Worm (Caenorhabditis elegans) whole organism, early embryonic: Measurements from ENCODE around the gene Y77E11A.8.

Experiments used
- B0310.2 ChIP-seq: sonication (generic microtip); optimal IDR thresholded peaks from 2 replicates; lab custom pipeline; 2016; ENCODE audit warnings: mild to moderate bottlenecking, missing genetic modification characterization, missing compliant biosample characterization
- F13C5.2 ChIP-seq: sonication (generic microtip); optimal IDR thresholded peaks from 2 replicates; lab custom pipeline; 2017; ENCODE audit warnings: mild to moderate bottlenecking, missing genetic modification characterization, inconsistent platforms, missing compliant biosample characterization
- aly-1 ChIP-seq: sonication (generic microtip); optimal IDR thresholded peaks from 2 replicates; lab custom pipeline; 2016; ENCODE audit warnings: missing genetic modification characterization, missing compliant biosample characterization
- ama-1 ChIP-seq: fragments of 150-350 bp; optimal IDR thresholded peaks from 2 replicates; lab custom pipeline; 2014
- ceh-13 ChIP-seq: fragments of 200-800 bp; sonication (Bioruptor generic); optimal IDR thresholded peaks from 2 replicates; lab custom pipeline; 2018; ENCODE audit warnings: mild to moderate bottlenecking, missing genetic modification characterization, missing compliant biosample characterization
- ceh-36 ChIP-seq: sonication (generic microtip); optimal IDR thresholded peaks from 2 replicates; lab custom pipeline; 2016; ENCODE audit warnings: missing genetic modification characterization, inconsistent platforms, missing compliant biosample characterization
- ets-7 ChIP-seq: sonication (generic microtip); optimal IDR thresholded peaks from 2 replicates; lab custom pipeline; 2016; ENCODE audit warnings: missing genotype, missing genetic modification characterization, missing compliant biosample characterization
- flt-1 ChIP-seq: fragments of 200-800 bp; sonication (Bioruptor generic); IDR thresholded peaks from 2 replicates; pipeline ENCODE4 v1.3.6; 2022; ENCODE audit warnings: missing genetic modification characterization, missing compliant biosample characterization
- hmbx-1 ChIP-seq: sonication (generic microtip); optimal IDR thresholded peaks from 2 replicates; lab custom pipeline; 2016; ENCODE audit warnings: mild to moderate bottlenecking, missing genetic modification characterization, missing compliant biosample characterization
- hmg-4 ChIP-seq: fragments of 200-800 bp; sonication (Bioruptor generic); optimal IDR thresholded peaks from 2 replicates; lab custom pipeline; 2018; ENCODE audit warnings: mild to moderate bottlenecking, missing genetic modification characterization, missing compliant biosample characterization
- hnd-1 ChIP-seq: sonication (generic microtip); optimal IDR thresholded peaks from 2 replicates; lab custom pipeline; 2016; ENCODE audit warnings: missing genetic modification characterization, missing compliant biosample characterization
- pes-1 ChIP-seq: fragments of 200-800 bp; sonication (Bioruptor generic); IDR thresholded peaks from 2 replicates; pipeline ENCODE4 v1.3.6; 2022; ENCODE audit warnings: missing genetic modification reagents, missing genetic modification characterization, missing compliant biosample characterization
- scrt-1 ChIP-seq: fragments of 200-800 bp; sonication (Bioruptor generic); IDR thresholded peaks from 2 replicates; pipeline ENCODE4 v1.3.6; 2022; ENCODE audit warnings: missing genetic modification characterization, missing compliant biosample characterization
- sea-1 ChIP-seq: fragments of 200-800 bp; sonication (Bioruptor generic); conservative IDR thresholded peaks from 2 replicates; pipeline ENCODE4 v1.3.6; 2022; ENCODE audit warnings: missing genetic modification characterization, missing compliant biosample characterization
- tbx-11 ChIP-seq: fragments of 200-800 bp; sonication (Bioruptor generic); IDR thresholded peaks from 2 replicates; pipeline ENCODE4 v1.3.6; 2022; ENCODE audit warnings: missing genetic modification characterization, missing compliant biosample characterization
- tbx-37 ChIP-seq: fragments of 200-800 bp; sonication (Bioruptor generic); conservative IDR thresholded peaks from 2 replicates; pipeline ENCODE4 v1.3.6; 2022; ENCODE audit warnings: missing genetic modification reagents, missing genetic modification characterization, missing compliant biosample characterization
- tra-4 ChIP-seq: sonication (generic microtip); optimal IDR thresholded peaks from 2 replicates; lab custom pipeline; 2017; ENCODE audit warnings: missing genetic modification characterization, missing compliant biosample characterization

Y77E11A.8 gene

ce11 chrIV:1380350-1380749 lies 44.5 kb downstream of the Y77E11A.8 start:
- TF ChIP-seq hmbx-1 (tag; lab: Kevin White, UChicago) (no peak), tbx-37 (GFP tag; lab: Robert Waterston, UW) (no peak), scrt-1 (no peak), pes-1 (GFP tag; lab: Robert Waterston, UW) (no peak)

- TF ChIP-seq pes-1 (GFP tag; lab: Robert Waterston, UW) (no peak), aly-1 (tag; lab: Kevin White, UChicago) (no peak)
These were observed 45.9 kb downstream of the Y77E11A.8 start for ce11 chrIV:1378954-1379353.

- no peak for TF ChIP-seq ceh-36 (tag; lab: Kevin White, UChicago)
- TF ChIP-seq ceh-13 (GFP tag; lab: Kevin White, UChicago) = no peak
- TF ChIP-seq scrt-1 = peak; percentile 18; the same call in 1 of the 2 replicates
- TF ChIP-seq aly-1 (tag; lab: Kevin White, UChicago) = no peak
- no peak for TF ChIP-seq pes-1 (GFP tag; lab: Robert Waterston, UW)
- no peak for TF ChIP-seq ama-1
- no peak for TF ChIP-seq tra-4 (tag; lab: Kevin White, UChicago)
- no peak for TF ChIP-seq hnd-1
- TF ChIP-seq sea-1 (GFP tag; lab: Robert Waterston, UW) = peak; percentile 54; the same call in 1 of the 2 replicates
- no peak for TF ChIP-seq ets-7
- TF ChIP-seq tbx-11 (GFP tag; lab: Robert Waterston, UW) = no peak
- TF ChIP-seq flt-1 = no peak
- TF ChIP-seq hmg-4 (GFP tag; lab: Kevin White, UChicago) = peak; percentile 16
- TF ChIP-seq tbx-37 (GFP tag; lab: Robert Waterston, UW) = peak; percentile 3; the same call in 1 of the 2 replicates
- no peak for TF ChIP-seq B0310.2 (tag; lab: Kevin White, UChicago)
- TF ChIP-seq F13C5.2 (tag; lab: Kevin White, UChicago) = no peak
- no peak for TF ChIP-seq hmbx-1 (tag; lab: Kevin White, UChicago)
These were observed 47.2 kb downstream of the Y77E11A.8 start for ce11 chrIV:1377699-1378098.

- TF ChIP-seq hmg-4 (GFP tag; lab: Kevin White, UChicago) = no peak
- no peak for TF ChIP-seq scrt-1
- no peak for TF ChIP-seq aly-1 (tag; lab: Kevin White, UChicago)
- no peak for TF ChIP-seq B0310.2 (tag; lab: Kevin White, UChicago)
These were observed 49.6 kb downstream of the Y77E11A.8 start for ce11 chrIV:1375289-1375688.
